Worm (Caenorhabditis elegans) whole organism, L2 larva: ENCODE measurements around the gene srh-240.

Source experiments
- F13H6.1 ChIP-seq: sonication (generic microtip); optimal IDR thresholded peaks from 2 replicates; lab custom pipeline; 2016; ENCODE audit warnings: missing genetic modification characterization, missing compliant biosample characterization
- R02D3.7 ChIP-seq: fragments of 150-350 bp; optimal IDR thresholded peaks from 2 replicates; lab custom pipeline; 2014; ENCODE audit warnings: missing biosample characterization, missing genetic modification characterization
- Y55F3AM.14 ChIP-seq: fragments of 200-800 bp; sonication (Bioruptor generic); optimal IDR thresholded peaks from 2 replicates; lab custom pipeline; 2018; ENCODE audit warnings: mild to moderate bottlenecking, missing genetic modification characterization, missing compliant biosample characterization
- ZK546.5 ChIP-seq: sonication (generic microtip); optimal IDR thresholded peaks from 2 replicates; lab custom pipeline; 2017; ENCODE audit warnings: missing biosample characterization, missing genetic modification characterization
- aly-2 ChIP-seq: fragments of 150-350 bp; optimal IDR thresholded peaks from 2 replicates; lab custom pipeline; 2014; ENCODE audit warnings: missing biosample characterization, missing genetic modification characterization
- ama-1 ChIP-seq: fragments of 150-350 bp; optimal IDR thresholded peaks from 2 replicates; lab custom pipeline; 2018; ENCODE audit warnings: inconsistent platforms
- ceh-82 ChIP-seq: fragments of 150-350 bp; optimal IDR thresholded peaks from 2 replicates; lab custom pipeline; 2014; ENCODE audit warnings: missing biosample characterization, missing genetic modification characterization
- crh-2 ChIP-seq: sonication (generic microtip); optimal IDR thresholded peaks from 2 replicates; lab custom pipeline; 2017; ENCODE audit warnings: missing biosample characterization, missing genetic modification characterization
- dmd-4 ChIP-seq: sonication (generic microtip); optimal IDR thresholded peaks from 2 replicates; lab custom pipeline; 2017; ENCODE audit warnings: missing biosample characterization, missing genetic modification characterization
- elt-1 ChIP-seq: fragments of 150-350 bp; optimal IDR thresholded peaks from 2 replicates; lab custom pipeline; 2014; ENCODE audit warnings: missing biosample characterization, missing genetic modification characterization
- elt-3 ChIP-seq: sonication (generic microtip); optimal IDR thresholded peaks from 2 replicates; lab custom pipeline; 2017; ENCODE audit warnings: missing biosample characterization, missing genetic modification characterization
- fos-1 ChIP-seq: fragments of 150-350 bp; optimal IDR thresholded peaks from 2 replicates; lab custom pipeline; 2014; ENCODE audit warnings: missing biosample characterization, missing genetic modification characterization
- lin-11 ChIP-seq: fragments of 150-350 bp; sonication (generic microtip); optimal IDR thresholded peaks from 2 replicates; lab custom pipeline; 2014; ENCODE audit warnings: missing biosample characterization, missing genetic modification characterization, inconsistent platforms, mixed read lengths
- lin-13 ChIP-seq: fragments of 150-350 bp; optimal IDR thresholded peaks from 2 replicates; lab custom pipeline; 2014; ENCODE audit warnings: missing biosample characterization, missing genetic modification reagents, missing genetic modification characterization
- lsy-2 ChIP-seq, 2 experiments: fragments of 150-350 bp in 1 of 2; sonication (generic microtip) in 1 of 2; optimal IDR thresholded peaks; 2 replicates each; lab custom pipeline; 2014 to 2017; ENCODE audit warnings: missing biosample characterization in 2 of 2, missing genetic modification characterization in 2 of 2
- mab-5 ChIP-seq: fragments of 150-350 bp; optimal IDR thresholded peaks from 2 replicates; lab custom pipeline; 2014; ENCODE audit warnings: missing biosample characterization, missing genetic modification characterization
- mbf-1 ChIP-seq: sonication (generic microtip); optimal IDR thresholded peaks from 2 replicates; lab custom pipeline; 2017; ENCODE audit warnings: missing biosample characterization, missing genetic modification characterization
- mdl-1 ChIP-seq, 2 experiments: fragments of 150-350 bp in 1 of 2; sonication (generic microtip) in 1 of 2; optimal IDR thresholded peaks; 2 replicates each; lab custom pipeline; 2017; ENCODE audit warnings: missing biosample characterization in 2 of 2, missing genetic modification characterization in 2 of 2
- nhr-10 ChIP-seq: sonication (generic microtip); optimal IDR thresholded peaks from 2 replicates; lab custom pipeline; 2017; ENCODE audit warnings: missing biosample characterization, missing genetic modification characterization
- nhr-11 ChIP-seq: fragments of 150-350 bp; optimal IDR thresholded peaks from 2 replicates; lab custom pipeline; 2014; ENCODE audit warnings: missing biosample characterization, missing genetic modification characterization
- nhr-12 ChIP-seq: fragments of 150-350 bp; optimal IDR thresholded peaks from 2 replicates; lab custom pipeline; 2014; ENCODE audit warnings: missing biosample characterization, missing genetic modification characterization
- nhr-129 ChIP-seq: fragments of 150-350 bp; optimal IDR thresholded peaks from 2 replicates; lab custom pipeline; 2014; ENCODE audit warnings: missing biosample characterization, missing genetic modification characterization
- nhr-21 ChIP-seq: fragments of 150-350 bp; optimal IDR thresholded peaks from 2 replicates; lab custom pipeline; 2014; ENCODE audit warnings: missing biosample characterization, missing genetic modification characterization
- nhr-237 ChIP-seq: fragments of 150-350 bp; optimal IDR thresholded peaks from 2 replicates; lab custom pipeline; 2014; ENCODE audit warnings: missing biosample characterization, missing genetic modification characterization
- nhr-25 ChIP-seq: fragments of 150-350 bp; sonication (generic microtip); optimal IDR thresholded peaks from 3 replicates; lab custom pipeline; 2014; ENCODE audit warnings: missing biosample characterization, missing genetic modification characterization
- nhr-6 ChIP-seq: fragments of 150-350 bp; optimal IDR thresholded peaks from 2 replicates; lab custom pipeline; 2014; ENCODE audit warnings: missing biosample characterization, missing genetic modification characterization
- nhr-77 ChIP-seq: fragments of 150-350 bp; optimal IDR thresholded peaks from 2 replicates; lab custom pipeline; 2014; ENCODE audit warnings: missing biosample characterization, missing genetic modification characterization
- peb-1 ChIP-seq: fragments of 150-350 bp; optimal IDR thresholded peaks from 2 replicates; lab custom pipeline; 2014; ENCODE audit warnings: missing biosample characterization, missing genetic modification characterization
- sem-4 ChIP-seq: fragments of 150-350 bp; optimal IDR thresholded peaks from 2 replicates; lab custom pipeline; 2014; ENCODE audit warnings: missing biosample characterization, missing genetic modification reagents, missing genetic modification characterization
- skn-1 ChIP-seq: sonication (generic microtip); optimal IDR thresholded peaks from 2 replicates; lab custom pipeline; 2017; ENCODE audit warnings: missing biosample characterization, missing genetic modification characterization
- sma-3 ChIP-seq: sonication (generic microtip); optimal IDR thresholded peaks from 2 replicates; lab custom pipeline; 2016; ENCODE audit warnings: missing genetic modification reagents, missing genetic modification characterization, missing compliant biosample characterization
- unc-39 ChIP-seq: fragments of 150-350 bp; optimal IDR thresholded peaks from 2 replicates; lab custom pipeline; 2014; ENCODE audit warnings: missing biosample characterization, missing genetic modification characterization
- unc-62 ChIP-seq: fragments of 150-350 bp; optimal IDR thresholded peaks from 2 replicates; lab custom pipeline; 2014; ENCODE audit warnings: missing biosample characterization, missing genetic modification reagents, missing genetic modification characterization
- ztf-1 ChIP-seq: fragments of 200-800 bp; sonication (Bioruptor generic); conservative IDR thresholded peaks from 2 replicates; pipeline ENCODE4 v1.3.6; 2022; ENCODE audit warnings: missing genetic modification characterization, missing compliant biosample characterization
- ztf-4 ChIP-seq: fragments of 150-350 bp; optimal IDR thresholded peaks from 2 replicates; lab custom pipeline; 2014; ENCODE audit warnings: missing biosample characterization, missing genetic modification characterization

Gene srh-240

DNA sequence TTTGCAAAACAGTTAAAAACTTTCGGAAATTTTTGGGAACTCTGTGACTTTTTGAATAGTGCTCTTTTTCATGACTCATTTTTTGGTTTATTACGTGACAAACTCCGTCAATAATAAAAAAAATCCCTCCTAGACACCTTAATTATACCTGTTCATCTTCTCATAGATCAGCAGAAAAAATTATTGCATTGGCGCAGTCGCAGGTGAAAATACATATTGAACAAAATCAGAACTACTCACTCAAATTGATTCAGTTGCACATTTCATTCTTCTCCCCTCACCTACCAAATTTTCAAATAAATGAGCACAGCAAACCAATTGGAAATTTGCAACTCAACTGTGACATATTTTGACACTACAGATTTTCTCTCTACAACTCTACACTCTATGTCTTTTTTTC is 28.0 kb downstream of the srh-240 start, which contains the start of gene srh-127:
TSS of gene srh-127 (plus strand) at position 301 of the 400 bp plus-strand sequence.
- TF ChIP-seq ztf-4 (tag; lab: Kevin White, UChicago) (no peak), peb-1 (tag; lab: Kevin White, UChicago) (no peak), skn-1 (no peak), nhr-129 (tag; lab: Kevin White, UChicago) (no peak), lin-11 (no peak), sem-4 (tag; lab: Kevin White, UChicago) (no peak), unc-62 (GFP tag; lab: Kevin White, UChicago) (no peak), ama-1 (lab: Kevin White, UChicago) (no peak), nhr-10 (tag; lab: Kevin White, UChicago) (no peak), nhr-21 (tag; lab: Kevin White, UChicago) (no peak), nhr-77 (tag; lab: Kevin White, UChicago) (no peak), mdl-1 (tag; optimal IDR thresholded peaks at IDR 0.05; lab: Kevin White, UChicago) (no peak), nhr-11 (tag; lab: Kevin White, UChicago) (no peak), lin-13 (GFP tag; lab: Kevin White, UChicago) (no peak), sma-3 (no peak)

DNA sequence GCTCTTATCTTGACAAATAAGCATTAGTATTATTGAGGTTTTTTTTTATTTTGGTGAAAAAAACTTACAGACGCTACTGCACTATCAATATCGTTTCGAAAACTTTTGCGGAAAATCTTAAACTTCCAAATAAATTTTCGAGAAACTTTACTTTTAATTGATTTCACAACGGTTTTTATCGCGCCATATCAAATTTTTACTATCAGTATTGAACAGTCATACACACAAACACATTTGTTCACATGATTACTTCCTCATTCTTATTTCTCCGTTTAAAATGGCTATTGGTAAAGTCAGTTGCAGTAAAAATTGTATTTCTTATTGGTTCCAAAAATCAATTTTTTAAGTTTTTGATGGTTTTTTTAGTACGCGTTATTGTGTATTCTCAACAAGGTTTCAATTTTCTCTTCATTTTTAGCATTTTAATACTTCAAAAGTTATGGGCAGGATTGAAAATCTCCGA is 31.2 kb downstream of the srh-240 start, which contains the start of gene pals-32:
TSS of gene pals-32 (plus strand) at position 413 of the 463 bp plus-strand sequence.
- TF ChIP-seq ztf-4 (tag; lab: Kevin White, UChicago) (no peak), fos-1 (tag; lab: Kevin White, UChicago) (peak; percentile 57), Y55F3AM.14 (GFP tag; lab: Kevin White, UChicago) (no peak)

DNA sequence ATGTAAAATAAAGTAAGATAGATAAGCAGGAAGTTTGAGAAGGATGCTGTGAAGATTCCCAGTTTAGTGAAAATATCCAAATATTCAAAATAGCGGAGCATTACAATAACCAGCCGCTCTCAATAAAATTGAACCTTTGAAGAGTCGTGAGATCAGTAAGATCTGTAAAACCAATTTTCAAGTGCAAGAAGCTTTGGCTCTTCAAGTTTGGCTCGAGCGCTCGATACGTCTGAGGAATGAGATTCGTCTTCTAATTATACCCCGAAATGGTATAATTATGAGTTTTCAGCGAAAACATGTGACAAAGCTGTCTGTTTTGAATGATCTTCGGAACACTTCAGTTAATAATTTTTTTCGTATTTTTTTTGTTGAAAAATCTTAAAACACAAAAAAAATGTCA is 34.9 kb downstream of the srh-240 start, which contains the start of gene str-46:
TSS of gene str-46 (minus strand) at position 101 of the 400 bp plus-strand sequence.
- TF ChIP-seq unc-62 (GFP tag; lab: Kevin White, UChicago) (no peak), unc-39 (tag; lab: Kevin White, UChicago) (no peak), ztf-1 (no peak), elt-3 (tag; lab: Kevin White, UChicago) (no peak), nhr-237 (tag; lab: Kevin White, UChicago) (no peak), skn-1 (no peak), lin-11 (no peak), nhr-25 (no peak), lin-13 (GFP tag; lab: Kevin White, UChicago) (no peak), nhr-129 (tag; lab: Kevin White, UChicago) (no peak)

DNA sequence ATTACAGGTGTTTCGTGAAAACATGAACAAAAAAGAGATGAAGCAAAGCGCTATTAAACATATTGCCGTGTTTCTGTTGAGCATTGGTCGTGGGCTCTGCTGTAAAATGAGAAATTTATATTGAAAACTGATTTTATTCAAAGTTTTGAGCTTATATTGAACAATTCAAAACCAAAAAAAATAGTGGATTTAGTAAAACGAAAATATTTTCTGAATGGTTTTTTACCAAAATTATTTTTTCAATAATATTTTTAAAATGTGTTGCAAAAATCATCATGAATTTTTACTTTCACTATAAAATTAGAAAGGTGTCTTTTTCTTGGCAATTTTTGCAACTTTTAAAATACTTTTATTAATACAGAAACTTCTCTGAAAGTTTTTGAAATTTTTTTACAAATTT is 38.2 kb downstream of the srh-240 start, which contains the start of gene C31B8.7:
TSS of gene C31B8.7 (minus strand) at position 101 of the 400 bp plus-strand sequence.
- no peak for TF ChIP-seq crh-2 (tag; lab: Kevin White, UChicago)
- TF ChIP-seq ama-1 (lab: Kevin White, UChicago): no peak
- TF ChIP-seq elt-1 (tag; lab: Kevin White, UChicago): no peak
- no peak for TF ChIP-seq F13H6.1
- no peak for TF ChIP-seq dmd-4 (tag; lab: Kevin White, UChicago)
- TF ChIP-seq nhr-77 (tag; lab: Kevin White, UChicago): no peak
- no peak for TF ChIP-seq nhr-6 (tag; lab: Kevin White, UChicago)
- TF ChIP-seq lsy-2 (tag; optimal IDR thresholded peaks at IDR 0.05; lab: Kevin White, UChicago): no peak
- no peak for TF ChIP-seq nhr-12 (tag; lab: Kevin White, UChicago)
- TF ChIP-seq, all 48 proteins: peak for 0

DNA sequence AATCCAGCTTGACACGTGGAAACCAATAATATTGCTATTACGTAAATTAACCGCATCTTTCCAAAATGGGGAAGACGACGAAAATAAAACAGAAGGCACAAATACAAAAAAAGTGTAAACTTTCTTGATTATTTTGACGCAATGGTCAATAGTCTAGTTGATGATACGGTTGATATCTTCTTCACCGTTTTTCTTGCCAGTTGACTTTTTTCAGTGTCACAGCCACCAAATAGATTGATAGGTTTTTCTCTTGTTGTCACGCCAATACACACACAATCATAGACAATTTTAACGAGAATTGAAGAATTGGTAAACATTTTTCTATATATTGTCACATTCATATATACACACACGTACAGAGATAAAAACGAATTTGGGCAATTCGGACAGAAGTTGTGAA is 44.5 kb downstream of the srh-240 start, which contains the start of gene zmp-3:
TSS of gene zmp-3 (minus strand) at position 101 of the 400 bp plus-strand sequence.
- TF ChIP-seq ama-1 (lab: Kevin White, UChicago) (no peak), ZK546.5 (no peak), nhr-6 (tag; lab: Kevin White, UChicago) (no peak), lin-11 (no peak), mab-5 (tag; lab: Kevin White, UChicago) (no peak), ceh-82 (tag; lab: Kevin White, UChicago) (no peak), aly-2 (tag; lab: Kevin White, UChicago) (no peak), sma-3 (no peak), R02D3.7 (tag; lab: Kevin White, UChicago) (no peak), mbf-1 (tag; lab: Kevin White, UChicago) (no peak), mdl-1 (tag; optimal IDR thresholded peaks at IDR 0.05; lab: Kevin White, UChicago) (no peak), F13H6.1 (no peak)
- TF ChIP-seq, all 48 proteins: peak for 0
